Worm (Caenorhabditis elegans): ENCODE measurements around the gene gly-6.
A peak's percentile ranks its signal among the peaks of the same experiment; 100 is the strongest.

The gly-6 gene

ce11 chrIII:4313061-4313962 lies 17.7 kb downstream of the gly-6 start, which contains the start of the genes evl-14 and dcn-1 (continued):
- no peak for TF ChIP-seq unc-42 (tag; optimal IDR thresholded peaks at IDR 0.05)
- no peak for TF ChIP-seq syd-9 (tag; optimal IDR thresholded peaks at IDR 0.05)
- TF ChIP-seq dmd-4 (tag; optimal IDR thresholded peaks at IDR 0.05; ENCODE audit: borderline replicate concordance): no peak
- TF ChIP-seq hlh-13 (GFP tag; optimal IDR thresholded peaks at IDR 0.05): no peak
- peak; percentile 63 for TF ChIP-seq hlh-30 (tag; optimal IDR thresholded peaks at IDR 0.05; ENCODE audit: insufficient read depth)
- TF ChIP-seq fkh-6 (tag; optimal IDR thresholded peaks at IDR 0.05): no peak
- no peak for TF ChIP-seq fax-1 (tag; optimal IDR thresholded peaks at IDR 0.05)
- TF ChIP-seq ahr-1 (tag; optimal IDR thresholded peaks at IDR 0.05): no peak
- TF ChIP-seq ceh-22 (tag; optimal IDR thresholded peaks at IDR 0.05): no peak
- no peak for TF ChIP-seq ttx-3 (tag; optimal IDR thresholded peaks at IDR 0.05)
- TF ChIP-seq unc-55 (GFP tag; optimal IDR thresholded peaks at IDR 0.05): peak; percentile 58
- peak; percentile 58 for TF ChIP-seq ceh-31 (tag; optimal IDR thresholded peaks at IDR 0.05)
- no peak for TF ChIP-seq unc-86 (tag; optimal IDR thresholded peaks at IDR 0.05)
- TF ChIP-seq nhr-11 (tag; optimal IDR thresholded peaks at IDR 0.05): no peak
- TF ChIP-seq tbx-2 (tag; optimal IDR thresholded peaks at IDR 0.05): peak; percentile 15
- TF ChIP-seq nfya-1 (tag; optimal IDR thresholded peaks at IDR 0.05): peak; percentile 27
- no peak for TF ChIP-seq rnt-1 (tag; optimal IDR thresholded peaks at IDR 0.05)

- TF ChIP-seq unc-86 (tag; optimal IDR thresholded peaks at IDR 0.05) (no peak), eyg-1 (tag; optimal IDR thresholded peaks at IDR 0.05) (no peak), ceh-30 (tag; optimal IDR thresholded peaks at IDR 0.05) (no peak), odd-2 (tag; optimal IDR thresholded peaks at IDR 0.05) (no peak), sox-4 (tag; optimal IDR thresholded peaks at IDR 0.05) (no peak), hlh-15 (tag; optimal IDR thresholded peaks at IDR 0.05) (no peak), npax-4 (tag; optimal IDR thresholded peaks at IDR 0.05) (no peak), ceh-2 (tag; optimal IDR thresholded peaks at IDR 0.05) (no peak), pros-1 (tag; optimal IDR thresholded peaks at IDR 0.05) (no peak), hlh-6 (tag; optimal IDR thresholded peaks at IDR 0.05) (no peak), K09A11.1 (tag; optimal IDR thresholded peaks at IDR 0.05; ENCODE audit: insufficient read depth) (no peak), fax-1 (tag; optimal IDR thresholded peaks at IDR 0.05) (no peak), ceh-14 (tag; optimal IDR thresholded peaks at IDR 0.05) (no peak)
Observed at ce11 chrIII:4309303-4309702, 21.7 kb downstream of the gly-6 start.

ce11 chrIII:4302780-4303179 lies 28.2 kb downstream of the gly-6 start:
- no peak for TF ChIP-seq ztf-16 (tag; optimal IDR thresholded peaks at IDR 0.05)

ce11 chrIII:4302293-4302692 lies 28.7 kb downstream of the gly-6 start, which contains the start of gene R10E4.9:
TSS of gene R10E4.9 (minus strand) at chrIII:4302393.
- TF ChIP-seq sox-4 (tag; optimal IDR thresholded peaks at IDR 0.05) (no peak), hlh-15 (tag; optimal IDR thresholded peaks at IDR 0.05) (no peak), unc-3 (GFP tag; conservative IDR thresholded peaks at IDR 0.05) (no peak), unc-3 (tag; optimal IDR thresholded peaks at IDR 0.05) (no peak), unc-55 (GFP tag; optimal IDR thresholded peaks at IDR 0.05) (no peak), ahr-1 (tag; optimal IDR thresholded peaks at IDR 0.05) (no peak), ceh-2 (tag; optimal IDR thresholded peaks at IDR 0.05) (no peak), unc-86 (tag; optimal IDR thresholded peaks at IDR 0.05) (no peak), dve-1 (tag; optimal IDR thresholded peaks at IDR 0.05) (no peak), ceh-34 (tag; optimal IDR thresholded peaks at IDR 0.05) (no peak), ztf-16 (tag; optimal IDR thresholded peaks at IDR 0.05) (no peak), nhr-232 (tag; optimal IDR thresholded peaks at IDR 0.05) (no peak)
